Fruit fly (Drosophila melanogaster) whole organism, wandering third instar larva: ENCODE results near the gene CG13727.

Source experiments
- CG9705 ChIP-seq: fragments of 200-800 bp; sonication (Bioruptor generic); optimal IDR thresholded peaks from 2 replicates; lab custom pipeline; 2018; ENCODE audit warnings: missing biosample characterization, mild to moderate bottlenecking, missing genetic modification characterization
- CrebA ChIP-seq: fragments of 200-800 bp; sonication (Bioruptor generic); optimal IDR thresholded peaks from 2 replicates; lab custom pipeline; 2016; ENCODE audit warnings: missing biosample characterization, mild to moderate bottlenecking, missing genetic modification characterization, borderline replicate concordance
- Dfd ChIP-seq: fragments of >200 bp; optimal IDR thresholded peaks from 2 replicates; lab custom pipeline; 2017; ENCODE audit warnings: missing biosample characterization, missing genetic modification characterization
- Dif ChIP-seq: fragments of 200-275, 200-300 bp; sonication (Bioruptor generic); optimal IDR thresholded peaks from 2 replicates; lab custom pipeline; 2018; ENCODE audit warnings: missing biosample characterization, missing genetic modification characterization; ENCODE audit not compliant: partially characterized antibody
- GATAd ChIP-seq: sonication (Bioruptor generic); optimal IDR thresholded peaks from 2 replicates; lab custom pipeline; 2016; ENCODE audit warnings: missing biosample characterization, missing genetic modification characterization
- HLH106 ChIP-seq: fragments of 200-800 bp; optimal IDR thresholded peaks from 3 replicates; lab custom pipeline; 2019; ENCODE audit warnings: missing biosample characterization, mild to moderate bottlenecking, missing genetic modification characterization, moderate library complexity
- Hnf4 ChIP-seq: fragments of 200-800 bp; sonication (Bioruptor generic); optimal IDR thresholded peaks from 2 replicates; lab custom pipeline; 2016; ENCODE audit warnings: missing biosample characterization, mild to moderate bottlenecking, missing genetic modification characterization
- Hr78 ChIP-seq: fragments of >200 bp; optimal IDR thresholded peaks from 2 replicates; lab custom pipeline; 2017; ENCODE audit warnings: missing biosample characterization, missing genetic modification characterization
- Jra ChIP-seq: sonication (Bioruptor generic); optimal IDR thresholded peaks from 2 replicates; lab custom pipeline; 2016; ENCODE audit warnings: missing biosample characterization, missing genetic modification characterization
- Myc ChIP-seq: fragments of >200 bp; optimal IDR thresholded peaks from 2 replicates; lab custom pipeline; 2017
- N ChIP-seq: fragments of >200 bp; optimal IDR thresholded peaks from 2 replicates; lab custom pipeline; 2018; ENCODE audit warnings: missing biosample characterization, missing external identifiers, missing genetic modification characterization
- OdsH ChIP-seq: fragments of 200-800 bp; sonication (Bioruptor generic); optimal IDR thresholded peaks from 2 replicates; lab custom pipeline; 2016; ENCODE audit warnings: missing biosample characterization, mild to moderate bottlenecking, missing genetic modification characterization
- brk ChIP-seq: fragments of 200-800 bp; sonication (Bioruptor generic); optimal IDR thresholded peaks from 2 replicates; lab custom pipeline; 2016; ENCODE audit warnings: missing biosample characterization, mild to moderate bottlenecking, missing genetic modification characterization
- dl ChIP-seq, 2 experiments: fragments of 175-275, 200-275 bp in 1 of 2; fragments of 200-275 bp in 1 of 2; sonication (Bioruptor generic); optimal IDR thresholded peaks; lab custom pipeline; 2018; ENCODE audit warnings: mild to moderate bottlenecking in 2 of 2, missing biosample characterization in 2 of 2, missing genetic modification characterization in 2 of 2, moderate library complexity in 2 of 2; ENCODE audit not compliant: partially characterized antibody in 2 of 2, insufficient read depth in 1 of 2
- dmrt93B ChIP-seq: fragments of 200-800 bp; sonication (Bioruptor generic); optimal IDR thresholded peaks from 2 replicates; lab custom pipeline; 2018; ENCODE audit warnings: missing biosample characterization, mild to moderate bottlenecking, missing genetic modification characterization
- dsf ChIP-seq: sonication (Bioruptor generic); optimal IDR thresholded peaks from 2 replicates; lab custom pipeline; 2016; ENCODE audit warnings: missing biosample characterization, missing genetic modification characterization, borderline replicate concordance
- ey ChIP-seq: fragments of 200-800 bp; sonication (Bioruptor generic); optimal IDR thresholded peaks from 2 replicates; lab custom pipeline; 2016; ENCODE audit warnings: missing biosample characterization, missing genetic modification characterization
- foxo ChIP-seq, 2 experiments: fragments of 200-800 bp; sonication (Bioruptor generic); optimal IDR thresholded peaks; 2 replicates in 1 of 2; 3 replicates in 1 of 2; lab custom pipeline; 2016 to 2017; ENCODE audit warnings: missing biosample characterization in 2 of 2, missing genetic modification characterization in 2 of 2
- fru ChIP-seq: fragments of 200-800 bp; sonication (Bioruptor generic); optimal IDR thresholded peaks from 3 replicates; lab custom pipeline; 2016; ENCODE audit warnings: missing biosample characterization, mild to moderate bottlenecking, missing genetic modification characterization
- h ChIP-seq: fragments of 200-800 bp; sonication (Bioruptor generic); optimal IDR thresholded peaks from 3 replicates; lab custom pipeline; 2016; ENCODE audit warnings: missing biosample characterization, mild to moderate bottlenecking, missing genetic modification characterization
- jim ChIP-seq: fragments of 175-275, 200-325 bp; sonication (Bioruptor generic); optimal IDR thresholded peaks from 2 replicates; lab custom pipeline; 2016; ENCODE audit warnings: missing biosample characterization, mild to moderate bottlenecking, missing genetic modification characterization
- lola ChIP-seq: fragments of >200 bp; optimal IDR thresholded peaks from 2 replicates; lab custom pipeline; 2017; ENCODE audit warnings: missing biosample characterization, missing genetic modification characterization
- pan ChIP-seq: fragments of >200 bp; optimal IDR thresholded peaks from 2 replicates; lab custom pipeline; 2017
- psq ChIP-seq: fragments of 200-800 bp; sonication (Bioruptor generic); optimal IDR thresholded peaks from 3 replicates; lab custom pipeline; 2017; ENCODE audit warnings: missing biosample characterization, mild to moderate bottlenecking, missing genetic modification characterization, moderate library complexity
- rgr ChIP-seq: fragments of 200-800 bp; sonication (Bioruptor generic); optimal IDR thresholded peaks from 3 replicates; lab custom pipeline; 2016; ENCODE audit warnings: missing biosample characterization, mild to moderate bottlenecking, missing genetic modification characterization
- sage ChIP-seq: fragments of 200-800 bp; sonication (Bioruptor generic); optimal IDR thresholded peaks from 2 replicates; lab custom pipeline; 2016; ENCODE audit warnings: missing biosample characterization, mild to moderate bottlenecking, missing genetic modification characterization
- sv ChIP-seq: fragments of 200-800 bp; sonication (Bioruptor generic); optimal IDR thresholded peaks from 3 replicates; lab custom pipeline; 2016; ENCODE audit warnings: missing biosample characterization, missing genetic modification characterization
- usp ChIP-seq: fragments of >200 bp; optimal IDR thresholded peaks from 2 replicates; lab custom pipeline; 2017; ENCODE audit warnings: missing biosample characterization, missing genetic modification characterization

Gene CG13727

dm6 chr3L:17352812-17353211 lies 11.7 kb upstream of the CG13727 start:
- TF ChIP-seq brk (GFP tag; lab: Kevin White, UChicago), result no peak
- no peak for TF ChIP-seq OdsH (GFP tag; lab: Kevin White, UChicago)
- TF ChIP-seq dsf (GFP tag; lab: Kevin White, UChicago), result no peak
- no peak for TF ChIP-seq N (GFP tag; lab: Kevin White, UChicago)
- peak; percentile 74 for TF ChIP-seq Myc (lab: Kevin White, UChicago)
- TF ChIP-seq ey (GFP tag; lab: Kevin White, UChicago), result no peak
- peak; percentile 28 for TF ChIP-seq rgr (GFP tag; lab: Kevin White, UChicago)
- no peak for TF ChIP-seq sage (GFP tag; lab: Kevin White, UChicago)
- peak; percentile 40 for TF ChIP-seq fru (GFP tag; lab: Kevin White, UChicago)
- TF ChIP-seq jim (GFP tag; lab: Kevin White, UChicago), result no peak
- TF ChIP-seq, all 38 proteins: peak for 3

- TF ChIP-seq Hr78, result no peak
- TF ChIP-seq CG9705 (GFP tag; lab: Kevin White, UChicago), result no peak
- TF ChIP-seq fru (GFP tag; lab: Kevin White, UChicago), result no peak
- TF ChIP-seq sv (GFP tag; lab: Kevin White, UChicago), result no peak
- TF ChIP-seq lola (GFP tag; lab: Kevin White, UChicago), result no peak
- TF ChIP-seq pan (lab: Kevin White, UChicago), result no peak
- TF ChIP-seq Hnf4 (GFP tag; lab: Kevin White, UChicago), result no peak
- TF ChIP-seq dl (GFP tag; optimal IDR thresholded peaks at IDR 0.05; lab: Kevin White, UChicago; ENCODE audit: insufficient read depth in 1 of 2, partially characterized antibody in 2 of 2), result no peak
- TF ChIP-seq GATAd (GFP tag; lab: Kevin White, UChicago), result no peak
- TF ChIP-seq N (GFP tag; lab: Kevin White, UChicago), result no peak
- TF ChIP-seq brk (GFP tag; lab: Kevin White, UChicago), result no peak
Measured at dm6 chr3L:17351522-17351921, 10.4 kb upstream of the CG13727 start, which contains the start of gene CG7692. Gene CG7692 (plus strand): TSS chr3L:17351822.

- no peak for TF ChIP-seq CrebA (GFP tag; lab: Kevin White, UChicago)
- TF ChIP-seq dl (GFP tag; optimal IDR thresholded peaks at IDR 0.05; lab: Kevin White, UChicago; ENCODE audit: insufficient read depth in 1 of 2, partially characterized antibody in 2 of 2), result no peak
- TF ChIP-seq Dfd (GFP tag; lab: Kevin White, UChicago), result peak; percentile 51
- TF ChIP-seq HLH106 (tag; lab: Kevin White, UChicago), result no peak
Measured at dm6 chr3L:17349604-17350003, 8.5 kb upstream of the CG13727 start, which contains the start of gene Mip. Gene Mip (minus strand): TSS chr3L:17349666.

dm6 chr3L:17346393-17346792 lies 5.3 kb upstream of the CG13727 start:
- no peak for TF ChIP-seq Hnf4 (GFP tag; lab: Kevin White, UChicago)
- TF ChIP-seq fru (GFP tag; lab: Kevin White, UChicago), result no peak
- no peak for TF ChIP-seq h
- TF ChIP-seq psq (GFP tag; lab: Kevin White, UChicago), result no peak
- TF ChIP-seq Dif, result no peak
- TF ChIP-seq OdsH (GFP tag; lab: Kevin White, UChicago), result no peak
- TF ChIP-seq Myc (lab: Kevin White, UChicago), result no peak
- no peak for TF ChIP-seq N (GFP tag; lab: Kevin White, UChicago)
- no peak for TF ChIP-seq pan (lab: Kevin White, UChicago)
- TF ChIP-seq sv (GFP tag; lab: Kevin White, UChicago), result no peak
- no peak for TF ChIP-seq dl (GFP tag; optimal IDR thresholded peaks at IDR 0.05; lab: Kevin White, UChicago; ENCODE audit: insufficient read depth in 1 of 2, partially characterized antibody in 2 of 2)
- no peak for TF ChIP-seq HLH106 (tag; lab: Kevin White, UChicago)

dm6 chr3L:17344596-17344995 lies 3.5 kb upstream of the CG13727 start, which contains the start of gene brv2:
Gene brv2 (minus strand): TSS chr3L:17344696.
- TF ChIP-seq usp (no peak), CrebA (GFP tag; lab: Kevin White, UChicago) (no peak), foxo (GFP tag; optimal IDR thresholded peaks at IDR 0.05; lab: Kevin White, UChicago) (no peak), psq (GFP tag; lab: Kevin White, UChicago) (no peak), brk (GFP tag; lab: Kevin White, UChicago) (no peak), fru (GFP tag; lab: Kevin White, UChicago) (no peak), lola (GFP tag; lab: Kevin White, UChicago) (no peak), Dif (no peak), h (no peak), HLH106 (tag; lab: Kevin White, UChicago) (no peak), Jra (no peak), Hr78 (no peak)

dm6 chr3L:17339756-17340155 lies 1.4 kb downstream of the CG13727 start:
- TF ChIP-seq GATAd (GFP tag; lab: Kevin White, UChicago) (no peak), dmrt93B (GFP tag; lab: Kevin White, UChicago) (no peak)
